Worm (Caenorhabditis elegans): ENCODE results near the gene Y57G11C.499.

Y57G11C.499 gene

DNA sequence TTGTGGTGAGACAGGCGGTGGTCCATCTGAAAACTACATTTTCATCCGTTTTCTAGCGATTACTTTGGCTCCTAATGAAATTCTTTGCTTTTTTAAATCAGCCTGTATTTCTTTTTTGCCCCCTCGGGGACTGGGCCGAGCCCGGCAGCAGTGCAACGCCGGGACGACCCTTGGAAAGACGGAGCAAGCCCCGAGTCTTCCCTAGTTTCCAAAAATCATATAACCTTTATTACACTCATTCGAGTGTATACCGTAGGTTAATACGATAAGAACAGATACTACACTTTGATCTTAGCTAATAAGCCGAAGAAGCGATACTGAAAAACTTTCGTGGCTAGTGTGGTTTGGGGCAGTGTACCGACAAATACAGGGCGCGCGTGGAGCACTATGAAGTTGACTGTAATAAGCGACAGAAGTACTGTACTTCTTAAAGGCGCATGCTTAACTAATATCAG, 10.0 kb upstream of the Y57G11C.499 start (continued):
- 0 out of 2 replicates have a peak, but pooled peaks have one; percentile 43 for TF ChIP-seq K11D2.4 (GFP tag; IDR thresholded peaks at IDR 0.05)
- TF ChIP-seq madf-10 (tag; optimal IDR thresholded peaks at IDR 0.05) = no peak
- peak; percentile 72 for TF ChIP-seq Y53F4B.3 (GFP tag; IDR thresholded peaks at IDR 0.05)
- TF ChIP-seq ceh-91 (GFP tag; IDR thresholded peaks at IDR 0.05) = peak; percentile 63; the same call in 1 of the 2 replicates
- TF ChIP-seq nfya-1 (tag; optimal IDR thresholded peaks at IDR 0.05; ENCODE audit: borderline replicate concordance, insufficient read depth) = no peak
- 0 out of 2 replicates have a peak, but pooled peaks have one; percentile 26 for TF ChIP-seq Y56A3A.18 (GFP tag; IDR thresholded peaks at IDR 0.05)
- no peak for TF ChIP-seq dpff-1 (tag; optimal IDR thresholded peaks at IDR 0.05)
- no peak for TF ChIP-seq rpc-1 (optimal IDR thresholded peaks at IDR 0.05)
- peak; percentile 7 for TF ChIP-seq rpc-1 (tag; optimal IDR thresholded peaks at IDR 0.05)
- no peak for TF ChIP-seq lin-40 (tag; optimal IDR thresholded peaks at IDR 0.05)
- TF ChIP-seq sea-2 (GFP tag; IDR thresholded peaks at IDR 0.05) = 0 out of 2 replicates have a peak, but pooled peaks have one; percentile 49
- no peak for TF ChIP-seq sptf-2 (GFP tag; optimal IDR thresholded peaks at IDR 0.05)
- peak; percentile 42; the same call in 1 of the 2 replicates for TF ChIP-seq C17E4.6 (GFP tag; IDR thresholded peaks at IDR 0.05)
- TF ChIP-seq aptf-2 (GFP tag; conservative IDR thresholded peaks at IDR 0.05) = peak; percentile 52; the same call in 1 of the 2 replicates
- 0 out of 2 replicates have a peak, but pooled peaks have one; percentile 43 for TF ChIP-seq nfya-2 (GFP tag; IDR thresholded peaks at IDR 0.05)
- TF ChIP-seq ceh-58 (GFP tag; IDR thresholded peaks at IDR 0.05) = no peak
- 0 out of 2 replicates have a peak, but pooled peaks have one; percentile 12 for TF ChIP-seq Y79H2A.3 (GFP tag; conservative IDR thresholded peaks at IDR 0.05)
- peak; percentile 85 for TF ChIP-seq dox-1 (GFP tag; IDR thresholded peaks at IDR 0.05)
- TF ChIP-seq ztf-28 (GFP tag; IDR thresholded peaks at IDR 0.05) = peak; percentile 72; the same call in 1 of the 2 replicates
- TF ChIP-seq F49E8.2 (tag; optimal IDR thresholded peaks at IDR 0.05; ENCODE audit: insufficient read depth) = peak; percentile 71
- peak; percentile 76 for TF ChIP-seq mcd-1 (GFP tag; IDR thresholded peaks at IDR 0.05)
- TF ChIP-seq bed-1 (GFP tag; IDR thresholded peaks at IDR 0.05) = no peak
- no peak for TF ChIP-seq mel-28 (tag; optimal IDR thresholded peaks at IDR 0.05; ENCODE audit: borderline replicate concordance)
- TF ChIP-seq B0035.1 (tag; optimal IDR thresholded peaks at IDR 0.05) = no peak
- TF ChIP-seq lin-54 (GFP tag; optimal IDR thresholded peaks at IDR 0.05) = peak; percentile 70
- peak; percentile 70 for TF ChIP-seq ceh-100 (GFP tag; IDR thresholded peaks at IDR 0.05)
- peak; percentile 100 for TF ChIP-seq attf-6 (GFP tag; IDR thresholded peaks at IDR 0.05)
- no peak for TF ChIP-seq chd-7 (tag; optimal IDR thresholded peaks at IDR 0.05)
- TF ChIP-seq tbx-9 (tag; optimal IDR thresholded peaks at IDR 0.05; ENCODE audit: borderline replicate concordance) = no peak
- peak; percentile 96 for TF ChIP-seq snpc-1.1 (tag; optimal IDR thresholded peaks at IDR 0.05; ENCODE audit: insufficient read depth)
- TF ChIP-seq pbrm-1 (GFP tag; IDR thresholded peaks at IDR 0.05) = peak; percentile 96
- TF ChIP-seq nhr-27 (tag; optimal IDR thresholded peaks at IDR 0.05) = no peak
- peak; percentile 98 for TF ChIP-seq D2030.7 (GFP tag; IDR thresholded peaks at IDR 0.05)
- TF ChIP-seq snpc-1.3 (tag; optimal IDR thresholded peaks at IDR 0.05; ENCODE audit: insufficient read depth) = peak; percentile 95
- no peak for TF ChIP-seq ztf-3 (GFP tag; optimal IDR thresholded peaks at IDR 0.05)
- no peak for TF ChIP-seq egl-18 (GFP tag; IDR thresholded peaks at IDR 0.05)
- TF ChIP-seq F22D6.2 (tag; optimal IDR thresholded peaks at IDR 0.05) = no peak
- TF ChIP-seq mes-4 (tag; optimal IDR thresholded peaks at IDR 0.05) = no peak
- peak; percentile 97 for TF ChIP-seq snpc-4 (GFP tag; optimal IDR thresholded peaks at IDR 0.05)
- peak; percentile 95 to 99 (median 98) for TF ChIP-seq snpc-4 (tag; optimal IDR thresholded peaks at IDR 0.05)
- TF ChIP-seq ceh-40 (GFP tag; IDR thresholded peaks at IDR 0.05) = 0 out of 2 replicates have a peak, but pooled peaks have one; percentile 31
- TF ChIP-seq Y67H2A.10 (GFP tag; conservative IDR thresholded peaks at IDR 0.05) = 0 out of 2 replicates have a peak, but pooled peaks have one; percentile 32
- TF ChIP-seq F57C9.4 (tag; optimal IDR thresholded peaks at IDR 0.05) = no peak
- no peak for TF ChIP-seq nhr-120 (GFP tag; IDR thresholded peaks at IDR 0.05)
- 0 out of 2 replicates have a peak, but pooled peaks have one; percentile 26 for TF ChIP-seq egl-44 (GFP tag; IDR thresholded peaks at IDR 0.05)
- no peak for TF ChIP-seq sdz-38 (tag; optimal IDR thresholded peaks at IDR 0.05)
- TF ChIP-seq unc-130 (GFP tag; optimal IDR thresholded peaks at IDR 0.05) = peak; percentile 27
- TF ChIP-seq lin-35 (GFP tag; optimal IDR thresholded peaks at IDR 0.05) = no peak

Measured in whole organism, young adult.